Fruit fly (Drosophila melanogaster) whole organism, pupa: ENCODE results near the gene Rab35.
"Not testable (repeated sequence)": the region's sequence is repeated elsewhere in the genome, so short reads cannot be mapped to it uniquely, and the experiment has no call there.

Source experiments
- CG10348 ChIP-seq: fragments of 200-800 bp; sonication (Bioruptor generic); IDR thresholded peaks from 2 replicates; pipeline ENCODE4 v1.3.6; 2022; ENCODE audit warnings: missing biosample characterization, missing genetic modification characterization
- CG12605 ChIP-seq: fragments of 200-800 bp; sonication (Bioruptor generic); IDR thresholded peaks from 2 replicates; pipeline ENCODE4 v1.3.6; 2022; ENCODE audit warnings: missing biosample characterization, missing genetic modification characterization
- CG13204 ChIP-seq: fragments of 200-800 bp; sonication (Bioruptor generic); optimal IDR thresholded peaks from 2 replicates; lab custom pipeline; 2018; ENCODE audit warnings: missing biosample characterization, mild to moderate bottlenecking, missing genetic modification characterization, moderate library complexity
- CG14655 ChIP-seq: fragments of 200-800 bp; sonication (Bioruptor generic); optimal IDR thresholded peaks from 3 replicates; lab custom pipeline; 2017; ENCODE audit warnings: mild to moderate bottlenecking, missing biosample characterization, missing genetic modification reagents, missing genetic modification characterization
- CG15710 ChIP-seq: fragments of 200-800 bp; sonication (Bioruptor generic); optimal IDR thresholded peaks from 2 replicates; lab custom pipeline; 2018; ENCODE audit warnings: missing biosample characterization, mild to moderate bottlenecking, missing genetic modification characterization, moderate library complexity
- CG17806 ChIP-seq: fragments of 200-800 bp; sonication (Bioruptor generic); optimal IDR thresholded peaks from 2 replicates; lab custom pipeline; 2018; ENCODE audit warnings: missing biosample characterization, mild to moderate bottlenecking, missing genetic modification characterization, moderate library complexity
- CG32121 ChIP-seq: fragments of 200-800 bp; sonication (Bioruptor generic); IDR thresholded peaks from 2 replicates; pipeline ENCODE4 v1.3.6; 2022; ENCODE audit warnings: missing biosample characterization, missing genetic modification characterization
- CG34367 ChIP-seq: fragments of 200-800 bp; sonication (Bioruptor generic); optimal IDR thresholded peaks from 2 replicates; lab custom pipeline; 2018; ENCODE audit warnings: missing biosample characterization, mild to moderate bottlenecking, missing genetic modification characterization
- CG4496 ChIP-seq: fragments of 200-800 bp; sonication (Bioruptor generic); IDR thresholded peaks from 3 replicates; pipeline ENCODE4 v1.3.6; 2022; ENCODE audit warnings: missing biosample characterization, missing genetic modification characterization
- CG8159 ChIP-seq: fragments of 200-800 bp; sonication (Bioruptor generic); optimal IDR thresholded peaks from 3 replicates; lab custom pipeline; 2018; ENCODE audit warnings: missing biosample characterization, mild to moderate bottlenecking, missing genetic modification characterization, moderate library complexity
- CG8301 ChIP-seq: fragments of 200-800 bp; sonication (Bioruptor generic); optimal IDR thresholded peaks from 2 replicates; lab custom pipeline; 2018; ENCODE audit warnings: missing biosample characterization, mild to moderate bottlenecking, missing genetic modification characterization
- CG9948 ChIP-seq: fragments of 200-800 bp; sonication (Bioruptor generic); optimal IDR thresholded peaks from 2 replicates; lab custom pipeline; 2018; ENCODE audit warnings: missing biosample characterization, mild to moderate bottlenecking, missing genetic modification characterization, moderate library complexity
- D1 ChIP-seq: fragments of 200-800 bp; sonication (Bioruptor generic); optimal IDR thresholded peaks from 2 replicates; lab custom pipeline; 2018; ENCODE audit warnings: missing biosample characterization, mild to moderate bottlenecking, missing genetic modification characterization, moderate library complexity
- EcR ChIP-seq: fragments of 200-800 bp; sonication (Bioruptor generic); optimal IDR thresholded peaks from 3 replicates; lab custom pipeline; 2019; ENCODE audit warnings: missing biosample characterization, missing genetic modification characterization, mild to moderate bottlenecking, moderate library complexity, missing genetic modification reagents
- Ets98B ChIP-seq: fragments of 200-800 bp; sonication (Bioruptor generic); IDR thresholded peaks from 2 replicates; pipeline ENCODE4 v1.3.6; 2022; ENCODE audit warnings: missing biosample characterization, missing genetic modification characterization
- Pif1A ChIP-seq: fragments of 200-800 bp; sonication (Bioruptor generic); optimal IDR thresholded peaks from 3 replicates; lab custom pipeline; 2016; ENCODE audit warnings: missing biosample characterization, missing genetic modification characterization
- Pif1B ChIP-seq: fragments of 200-800 bp; sonication (Bioruptor generic); optimal IDR thresholded peaks from 3 replicates; lab custom pipeline; 2016; ENCODE audit warnings: missing biosample characterization, missing genetic modification characterization
- Snoo ChIP-seq: fragments of 200-800 bp; sonication (Bioruptor generic); optimal IDR thresholded peaks from 3 replicates; lab custom pipeline; 2017; ENCODE audit warnings: missing biosample characterization, mild to moderate bottlenecking, missing genetic modification characterization, inconsistent platforms
- fd96Ca ChIP-seq: fragments of 200-800 bp; sonication (Bioruptor generic); IDR thresholded peaks from 3 replicates; pipeline ENCODE4 v1.3.6; 2022; ENCODE audit warnings: missing biosample characterization, missing genetic modification characterization
- gl ChIP-seq: fragments of 200-800 bp; sonication (Bioruptor generic); optimal IDR thresholded peaks from 2 replicates; lab custom pipeline; 2018; ENCODE audit warnings: missing biosample characterization, mild to moderate bottlenecking, missing genetic modification characterization
- rn ChIP-seq: fragments of 200-800 bp; sonication (Bioruptor generic); IDR thresholded peaks from 2 replicates; pipeline ENCODE4 v1.3.6; 2022; ENCODE audit warnings: missing biosample characterization, missing genetic modification characterization

Rab35 gene

DNA sequence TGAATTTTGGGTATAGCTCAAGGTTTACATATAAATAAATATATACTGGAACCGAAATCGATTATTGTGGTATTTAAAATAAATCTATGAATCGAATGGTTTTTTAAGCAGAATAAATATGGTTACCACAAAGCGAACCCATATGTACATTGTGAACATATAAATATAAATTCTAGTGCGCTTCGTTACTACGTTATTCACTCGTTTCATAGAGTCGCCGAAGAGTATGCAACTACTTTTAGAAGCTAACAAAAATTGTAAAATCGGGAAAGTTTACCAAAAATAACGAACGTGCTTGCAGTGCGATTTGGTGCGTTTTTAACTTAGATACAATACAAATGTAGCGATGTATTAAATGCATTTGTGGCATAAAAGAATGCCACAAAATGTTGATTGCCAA, 3.7 kb downstream of the Rab35 start:
- no peak for TF ChIP-seq CG32121 (GFP tag; lab: Robert Waterston, UW)

DNA sequence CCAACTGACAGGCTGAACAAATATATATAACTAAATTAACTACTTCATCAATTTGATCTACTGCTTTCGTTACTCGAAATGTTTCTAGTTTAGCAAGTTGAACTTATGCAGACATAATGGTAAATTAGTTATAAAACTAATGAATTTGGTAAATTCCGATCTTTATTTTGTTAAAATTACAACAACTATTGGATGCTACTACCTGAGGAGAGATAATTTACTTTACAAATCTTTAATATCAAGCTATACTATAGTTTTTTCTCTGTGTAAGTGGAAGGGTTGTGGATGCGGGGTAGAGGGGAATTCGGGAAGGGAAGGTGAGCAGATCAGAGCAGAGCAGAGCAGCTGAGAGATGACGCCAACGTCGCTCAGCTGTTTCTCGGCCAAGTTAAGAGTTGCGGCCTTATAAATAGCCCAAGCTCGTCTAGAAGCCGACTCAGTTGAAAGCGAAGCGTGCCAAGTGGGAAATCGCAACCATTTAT, 11.9 kb downstream of the Rab35 start, which contains the start of gene aspr:
aspr (plus strand) TSS at position 432 of the 482 bp plus-strand sequence.
- TF ChIP-seq CG8159 (tag; lab: Kevin White, UChicago), result peak; percentile 63
- TF ChIP-seq CG15710 (tag; lab: Kevin White, UChicago), result peak; percentile 56
- TF ChIP-seq Pif1A, result peak; percentile 25
- TF ChIP-seq D1 (tag; lab: Kevin White, UChicago), result no peak
- peak; percentile 28 for TF ChIP-seq CG14655
- peak; percentile 47 for TF ChIP-seq CG17806
- TF ChIP-seq Snoo, result no peak
- peak; percentile 52 for TF ChIP-seq CG9948

DNA sequence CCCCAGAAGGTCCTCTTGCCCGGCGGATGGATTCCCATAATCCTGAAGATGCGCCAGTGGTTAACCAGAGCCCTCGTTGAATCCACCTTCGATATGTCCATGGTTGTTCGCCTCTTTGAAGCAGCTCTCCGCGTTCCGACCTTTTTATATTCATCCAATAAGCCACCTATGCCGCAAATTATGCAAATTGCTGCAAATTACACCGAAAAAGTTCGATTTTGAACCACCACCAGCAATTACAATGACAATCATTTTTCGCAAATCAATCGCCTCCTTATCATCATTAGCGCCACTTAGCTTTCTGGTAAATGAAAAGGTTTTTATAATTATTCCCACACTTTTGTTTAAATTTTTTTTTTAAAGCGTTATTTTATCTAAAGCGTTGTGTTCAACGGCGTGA, 16.6 kb downstream of the Rab35 start, which contains the start of gene Or19a:
Or19a (minus strand) TSS at position 101 of the 400 bp plus-strand sequence.
- not testable (repeated sequence) for TF ChIP-seq CG10348 (GFP tag; lab: Robert Waterston, UW); CG13204 (GFP tag; lab: Kevin White, UChicago); CG32121 (GFP tag; lab: Robert Waterston, UW)

DNA sequence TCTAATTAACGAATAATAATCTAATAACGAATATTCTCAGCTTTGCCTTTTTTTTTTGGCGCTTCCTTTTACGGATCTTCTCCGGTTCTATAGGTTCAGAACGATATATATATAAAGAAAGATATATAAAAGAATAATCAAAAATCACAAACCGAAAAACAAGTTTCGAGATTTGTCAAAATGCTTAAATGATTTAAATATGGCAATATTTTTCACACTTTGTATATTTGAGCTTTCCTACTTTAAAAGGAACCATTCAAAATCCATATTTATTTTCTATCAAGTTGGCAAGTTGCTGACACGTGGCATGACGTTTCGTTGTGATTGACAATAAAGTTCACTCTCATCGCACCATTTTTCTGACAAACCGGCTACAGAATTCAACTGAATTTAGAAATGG, 19.0 kb downstream of the Rab35 start, which contains the start of gene CG34332:
CG34332 (plus strand) TSS at position 301 of the 400 bp plus-strand sequence.
- TF ChIP-seq CG12605 (GFP tag; lab: Robert Waterston, UW), result no peak

DNA sequence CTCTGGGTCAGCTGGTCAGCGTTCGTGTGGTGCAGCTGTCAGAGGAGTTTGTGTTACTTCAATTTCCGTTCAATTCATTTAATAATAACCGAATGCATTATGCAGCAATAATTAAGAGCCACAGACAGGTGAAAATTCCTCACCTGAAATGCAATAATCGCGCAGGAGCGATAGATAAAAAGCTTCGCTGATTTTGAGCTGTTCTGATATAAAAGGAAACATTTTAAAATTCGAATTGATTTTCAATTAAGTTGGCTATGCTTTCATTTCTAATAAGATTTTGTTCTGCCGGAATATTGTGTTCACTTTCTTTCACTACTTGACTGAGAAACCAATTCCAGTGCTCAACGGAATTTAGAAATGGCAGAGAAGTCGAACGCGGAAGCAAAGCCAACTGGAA, 20.2 kb downstream of the Rab35 start, which contains the start of gene CG42583:
CG42583 (plus strand) TSS at position 301 of the 400 bp plus-strand sequence.
- TF ChIP-seq fd96Ca (GFP tag; lab: Robert Waterston, UW) (no peak), CG9948 (no peak), CG14655 (no peak), CG17806 (no peak), EcR (GFP tag; lab: Kevin White, UChicago) (no peak), CG13204 (GFP tag; lab: Kevin White, UChicago) (no peak), Ets98B (GFP tag; lab: Robert Waterston, UW) (no peak), rn (GFP tag; lab: Robert Waterston, UW) (no peak), D1 (tag; lab: Kevin White, UChicago) (no peak), Pif1A (no peak), CG15710 (tag; lab: Kevin White, UChicago) (no peak), CG32121 (GFP tag; lab: Robert Waterston, UW) (no peak), CG8159 (tag; lab: Kevin White, UChicago) (no peak), Snoo (no peak), CG34367 (tag; lab: Kevin White, UChicago) (no peak), CG4496 (GFP tag; lab: Robert Waterston, UW) (no peak), Pif1B (no peak), CG10348 (GFP tag; lab: Robert Waterston, UW) (no peak), CG12605 (GFP tag; lab: Robert Waterston, UW) (no peak), gl (no peak)

DNA sequence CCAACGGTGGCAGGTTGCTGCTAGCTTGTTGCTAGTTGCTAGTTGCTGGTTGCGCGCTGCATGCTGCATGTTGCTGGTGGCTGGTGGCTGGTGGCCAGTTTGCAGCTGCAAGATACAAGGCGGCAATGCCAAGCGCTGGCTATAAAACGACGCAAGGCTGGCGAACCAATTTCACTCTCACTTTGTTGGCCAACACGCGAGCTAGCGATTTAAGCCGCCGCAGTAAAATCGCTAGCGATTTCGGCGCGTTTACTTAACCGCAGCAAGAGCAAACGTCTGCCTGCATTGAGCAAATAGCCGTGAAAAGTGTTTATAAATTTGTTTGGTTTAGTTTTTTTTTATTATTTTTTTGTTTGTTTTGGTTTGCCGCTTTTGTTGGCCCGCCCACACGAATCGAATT, 26.2 kb downstream of the Rab35 start, which contains the start of gene CG15322:
CG15322 (plus strand) TSS at position 148 of the 400 bp plus-strand sequence.
- no peak for TF ChIP-seq Pif1A
- TF ChIP-seq Pif1B, result no peak
- TF ChIP-seq CG8301 (tag; lab: Kevin White, UChicago), result no peak
- no peak for TF ChIP-seq CG17806
- no peak for TF ChIP-seq CG14655
- TF ChIP-seq Snoo, result no peak
- TF ChIP-seq CG15710 (tag; lab: Kevin White, UChicago), result no peak
- no peak for TF ChIP-seq D1 (tag; lab: Kevin White, UChicago)
- no peak for TF ChIP-seq gl
- no peak for TF ChIP-seq CG10348 (GFP tag; lab: Robert Waterston, UW)
- TF ChIP-seq CG12605 (GFP tag; lab: Robert Waterston, UW), result no peak
- TF ChIP-seq EcR (GFP tag; lab: Kevin White, UChicago), result no peak
- no peak for TF ChIP-seq rn (GFP tag; lab: Robert Waterston, UW)
- TF ChIP-seq CG13204 (GFP tag; lab: Kevin White, UChicago), result no peak
- TF ChIP-seq fd96Ca (GFP tag; lab: Robert Waterston, UW), result no peak
- no peak for TF ChIP-seq CG8159 (tag; lab: Kevin White, UChicago)
- TF ChIP-seq, all 21 proteins: peak for 0

DNA sequence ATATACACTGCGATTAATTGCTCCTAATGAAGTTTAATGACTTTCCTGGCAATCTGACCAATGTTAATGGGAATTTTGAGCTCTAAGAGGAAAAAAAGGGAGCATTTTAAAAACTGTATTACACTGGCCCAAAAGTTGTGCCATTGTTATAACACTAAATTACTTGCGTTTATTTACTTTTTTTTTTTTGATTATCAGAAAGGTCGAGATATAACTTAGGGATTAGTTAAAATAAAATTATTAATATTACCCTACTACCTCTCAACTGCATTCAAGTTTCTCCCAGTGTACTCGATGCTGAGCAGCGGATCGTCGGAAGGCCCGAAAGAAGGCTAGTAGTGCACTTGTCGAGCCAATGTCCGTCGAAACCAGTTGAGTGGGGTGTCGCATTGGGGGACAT, 29.2 kb downstream of the Rab35 start:
- no peak for TF ChIP-seq CG10348 (GFP tag; lab: Robert Waterston, UW)
- no peak for TF ChIP-seq D1 (tag; lab: Kevin White, UChicago)
- TF ChIP-seq CG8301 (tag; lab: Kevin White, UChicago), result peak; percentile 66
- no peak for TF ChIP-seq rn (GFP tag; lab: Robert Waterston, UW)
- no peak for TF ChIP-seq EcR (GFP tag; lab: Kevin White, UChicago)
- peak; percentile 42 for TF ChIP-seq Pif1A
- TF ChIP-seq gl, result no peak
- TF ChIP-seq CG15710 (tag; lab: Kevin White, UChicago), result no peak
- TF ChIP-seq Pif1B, result peak; percentile 4
- no peak for TF ChIP-seq CG34367 (tag; lab: Kevin White, UChicago)
- peak; percentile 45; the same call in 1 of the 2 replicates for TF ChIP-seq Ets98B (GFP tag; lab: Robert Waterston, UW)
- no peak for TF ChIP-seq Snoo
- peak; percentile 75 for TF ChIP-seq CG14655
- peak; percentile 66 for TF ChIP-seq CG32121 (GFP tag; lab: Robert Waterston, UW)
- no peak for TF ChIP-seq CG17806
- peak; percentile 14 for TF ChIP-seq CG9948
- 0 out of 2 replicates have a peak, but pooled peaks have one; percentile 18 for TF ChIP-seq CG12605 (GFP tag; lab: Robert Waterston, UW)
- TF ChIP-seq CG13204 (GFP tag; lab: Kevin White, UChicago), result no peak
- peak; percentile 37; the same call in 1 of the 3 replicates for TF ChIP-seq fd96Ca (GFP tag; lab: Robert Waterston, UW)
- TF ChIP-seq CG8159 (tag; lab: Kevin White, UChicago), result no peak
- TF ChIP-seq CG4496 (GFP tag; lab: Robert Waterston, UW), result peak; percentile 70
